Worm (Caenorhabditis elegans) whole organism, L1 larva: ENCODE measurements around the gene T04A6.1.

Experiments used
- C04F5.9 ChIP-seq: sonication (generic microtip); optimal IDR thresholded peaks from 2 replicates; lab custom pipeline; 2016; ENCODE audit warnings: missing genetic modification characterization, missing compliant biosample characterization
- ama-1 ChIP-seq: fragments of 150-350 bp; optimal IDR thresholded peaks from 2 replicates; lab custom pipeline; 2014
- ces-1 ChIP-seq: fragments of 150-350 bp; optimal IDR thresholded peaks from 2 replicates; lab custom pipeline; 2014; ENCODE audit warnings: missing biosample characterization, missing genetic modification reagents, missing genetic modification characterization
- egl-27 ChIP-seq, 2 experiments: fragments of 150-350 bp in 1 of 2; sonication (generic microtip); optimal IDR thresholded peaks; 3 replicates each; lab custom pipeline; 2017 to 2018; ENCODE audit warnings: missing biosample characterization in 2 of 2, missing genetic modification characterization in 2 of 2, missing genetic modification reagents in 2 of 2
- jun-1 ChIP-seq: fragments of 150-350 bp; optimal IDR thresholded peaks from 2 replicates; lab custom pipeline; 2014; ENCODE audit warnings: missing biosample characterization, missing genetic modification reagents, missing genetic modification characterization
- mef-2 ChIP-seq: fragments of 150-350 bp; optimal IDR thresholded peaks from 2 replicates; lab custom pipeline; 2014; ENCODE audit warnings: missing biosample characterization, missing genetic modification characterization
- nhr-76 ChIP-seq: sonication (generic microtip); optimal IDR thresholded peaks from 2 replicates; lab custom pipeline; 2017; ENCODE audit warnings: missing biosample characterization, missing genetic modification characterization
- nhr-77 ChIP-seq: fragments of 150-350 bp; optimal IDR thresholded peaks from 2 replicates; lab custom pipeline; 2014; ENCODE audit warnings: missing biosample characterization, missing genetic modification characterization
- snpc-4 ChIP-seq: fragments of 150-350 bp; optimal IDR thresholded peaks from 2 replicates; lab custom pipeline; 2014; ENCODE audit warnings: missing biosample characterization, missing genetic modification characterization
- snu-23 ChIP-seq: sonication (generic microtip); optimal IDR thresholded peaks from 2 replicates; lab custom pipeline; 2016; ENCODE audit warnings: missing genetic modification characterization, missing compliant biosample characterization
- swsn-7 ChIP-seq: sonication (generic microtip); optimal IDR thresholded peaks from 2 replicates; lab custom pipeline; 2016; ENCODE audit warnings: missing genetic modification characterization, missing compliant biosample characterization
- tlp-1 ChIP-seq: fragments of 150-350 bp; optimal IDR thresholded peaks from 2 replicates; lab custom pipeline; 2014; ENCODE audit warnings: missing biosample characterization, missing genetic modification characterization
- unc-62 ChIP-seq: fragments of 150-350 bp; optimal IDR thresholded peaks from 2 replicates; lab custom pipeline; 2014; ENCODE audit warnings: missing biosample characterization, missing genetic modification reagents, missing genetic modification characterization
- vab-15 ChIP-seq: sonication (generic microtip); optimal IDR thresholded peaks from 2 replicates; lab custom pipeline; 2017; ENCODE audit warnings: missing genotype, mild to moderate bottlenecking, missing genetic modification characterization, missing compliant biosample characterization

ce11 chrIII:7655932-7656331 lies 39.6 kb downstream of the T04A6.1 start, which contains the start of gene baz-2:
- TF ChIP-seq mef-2 (tag; lab: Kevin White, UChicago) (no peak), ama-1 (lab: Kevin White, UChicago) (no peak), tlp-1 (tag; lab: Kevin White, UChicago) (no peak), nhr-76 (tag; lab: Kevin White, UChicago) (no peak), swsn-7 (tag; lab: Kevin White, UChicago) (no peak), ces-1 (GFP tag; lab: Kevin White, UChicago) (no peak), nhr-77 (no peak), jun-1 (no peak), vab-15 (tag; lab: Kevin White, UChicago) (no peak), snpc-4 (no peak), C04F5.9 (no peak), egl-27 (tag; optimal IDR thresholded peaks at IDR 0.05; lab: Kevin White, UChicago) (no peak), snu-23 (no peak), unc-62 (no peak)
